Worm (Caenorhabditis elegans): ENCODE measurements around the gene fis-2.
"Not testable (repeated sequence)": the region's sequence is repeated elsewhere in the genome, so short reads cannot be mapped to it uniquely, and the experiment has no call there.

The fis-2 gene

ce11 chrX:8285169-8285796 lies at the start of gene fis-2, which contains the start of gene F13B9.2:
Gene fis-2 (minus strand): TSS chrX:8285219.
Gene F13B9.2 (plus strand): TSS chrX:8285683.
- TF ChIP-seq ztf-29 (GFP tag; IDR thresholded peaks at IDR 0.05) (no peak), tab-1 (GFP tag; IDR thresholded peaks at IDR 0.05) (no peak), flt-1 (GFP tag; IDR thresholded peaks at IDR 0.05) (no peak)

DNA sequence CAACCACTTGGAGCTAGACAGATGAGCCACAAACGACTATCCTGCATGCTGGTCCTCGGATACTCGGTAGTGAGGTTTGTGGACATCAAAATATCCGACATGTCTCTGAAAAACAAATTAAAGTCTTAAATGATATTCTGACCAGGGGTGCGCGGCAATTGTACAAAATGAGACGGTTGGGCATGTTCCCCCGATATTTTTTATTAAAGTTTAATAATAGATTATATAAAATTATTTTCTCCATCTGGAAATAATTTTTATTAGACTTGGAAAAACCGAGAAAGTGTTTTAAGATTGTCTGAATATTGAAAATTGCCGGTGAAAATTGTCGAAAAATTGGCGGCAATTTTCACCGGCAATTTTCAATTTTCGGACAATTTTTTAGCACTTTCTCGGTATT lies 42.8 kb upstream of the fis-2 start, which contains the start of gene F55E10.4:
Gene F55E10.4, minus strand, starts transcription at position 101 of the 400 bp plus-strand sequence.
- no peak for TF ChIP-seq med-1 (GFP tag; optimal IDR thresholded peaks at IDR 0.05; ENCODE audit: insufficient read depth)
- no peak for TF ChIP-seq klf-2 (GFP tag; conservative IDR thresholded peaks at IDR 0.05)
- TF ChIP-seq tab-1 (GFP tag; IDR thresholded peaks at IDR 0.05), result no peak
- TF ChIP-seq ztf-29 (GFP tag; IDR thresholded peaks at IDR 0.05), result no peak
- TF ChIP-seq ztf-23 (GFP tag; IDR thresholded peaks at IDR 0.05), result no peak
- no peak for TF ChIP-seq ref-1 (GFP tag; conservative IDR thresholded peaks at IDR 0.05)
- no peak for TF ChIP-seq T22C8.4 (GFP tag; IDR thresholded peaks at IDR 0.05)
- TF ChIP-seq cog-1 (tag; optimal IDR thresholded peaks at IDR 0.05), result no peak
- TF ChIP-seq flt-1 (GFP tag; IDR thresholded peaks at IDR 0.05), result no peak

- TF ChIP-seq T22C8.4 (GFP tag; IDR thresholded peaks at IDR 0.05) (no peak), flt-1 (GFP tag; IDR thresholded peaks at IDR 0.05) (no peak), ref-1 (GFP tag; conservative IDR thresholded peaks at IDR 0.05) (no peak), med-1 (GFP tag; optimal IDR thresholded peaks at IDR 0.05; ENCODE audit: insufficient read depth) (no peak), cog-1 (tag; optimal IDR thresholded peaks at IDR 0.05) (no peak), ztf-29 (GFP tag; IDR thresholded peaks at IDR 0.05) (no peak), klf-2 (GFP tag; conservative IDR thresholded peaks at IDR 0.05) (no peak)
Observed at ce11 chrX:8326394-8326793, 41.4 kb upstream of the fis-2 start, which contains the start of gene R09F10.8. Gene R09F10.8 (minus strand): TSS chrX:8326451.

DNA sequence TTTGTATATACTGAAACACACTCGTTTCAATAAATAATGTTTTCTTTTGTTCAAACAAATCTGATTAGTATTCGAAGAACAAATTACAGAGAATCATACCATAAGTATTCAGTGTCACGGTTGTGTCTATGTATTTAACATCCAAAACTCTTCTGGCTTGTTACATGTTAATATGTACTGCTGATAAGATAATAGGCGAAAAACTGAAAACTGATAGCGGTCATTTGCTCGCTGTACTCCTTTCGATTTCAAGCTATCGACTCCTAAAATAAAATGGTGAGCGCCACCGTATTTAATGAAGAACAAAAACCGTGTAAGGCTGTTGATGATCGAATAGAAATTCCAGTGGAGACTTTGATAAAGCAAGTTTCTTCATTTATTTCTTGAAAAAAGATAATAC lies 38.4 kb upstream of the fis-2 start, which contains the start of gene R09F10.1:
Gene R09F10.1, plus strand, starts transcription at position 222 of the 400 bp plus-strand sequence.
- TF ChIP-seq klf-2 (GFP tag; conservative IDR thresholded peaks at IDR 0.05) (no peak), tab-1 (GFP tag; IDR thresholded peaks at IDR 0.05) (no peak), ref-1 (GFP tag; conservative IDR thresholded peaks at IDR 0.05) (no peak), T22C8.4 (GFP tag; IDR thresholded peaks at IDR 0.05) (no peak), cog-1 (tag; optimal IDR thresholded peaks at IDR 0.05) (no peak), ztf-29 (GFP tag; IDR thresholded peaks at IDR 0.05) (no peak), flt-1 (GFP tag; IDR thresholded peaks at IDR 0.05) (no peak), ztf-23 (GFP tag; IDR thresholded peaks at IDR 0.05) (no peak), med-1 (GFP tag; optimal IDR thresholded peaks at IDR 0.05; ENCODE audit: insufficient read depth) (no peak)

DNA sequence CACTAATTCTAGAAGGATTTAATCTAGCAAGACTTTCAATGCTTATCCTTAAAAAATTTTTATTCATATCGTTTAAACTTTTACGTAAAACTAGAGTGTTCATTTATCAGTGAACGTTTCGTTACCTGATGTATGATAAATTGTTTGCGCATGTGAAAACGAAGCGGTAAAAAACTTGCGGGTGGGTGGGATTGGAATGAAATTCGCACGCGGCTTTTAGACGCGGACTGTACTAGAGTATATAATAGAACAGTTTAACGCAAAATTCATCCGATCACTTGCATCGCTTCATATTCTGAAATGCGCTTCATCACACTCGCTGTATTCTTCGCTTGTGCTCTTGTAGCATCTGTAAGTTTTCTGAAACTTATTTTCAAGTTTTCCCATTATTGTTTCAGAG lies 36.8 kb upstream of the fis-2 start, which contains the start of gene abu-9:
Gene abu-9, plus strand, starts transcription at position 301 of the 400 bp plus-strand sequence.
- TF ChIP-seq tab-1 (GFP tag; IDR thresholded peaks at IDR 0.05); T22C8.4 (GFP tag; IDR thresholded peaks at IDR 0.05); cog-1 (tag; optimal IDR thresholded peaks at IDR 0.05): not testable (repeated sequence)

DNA sequence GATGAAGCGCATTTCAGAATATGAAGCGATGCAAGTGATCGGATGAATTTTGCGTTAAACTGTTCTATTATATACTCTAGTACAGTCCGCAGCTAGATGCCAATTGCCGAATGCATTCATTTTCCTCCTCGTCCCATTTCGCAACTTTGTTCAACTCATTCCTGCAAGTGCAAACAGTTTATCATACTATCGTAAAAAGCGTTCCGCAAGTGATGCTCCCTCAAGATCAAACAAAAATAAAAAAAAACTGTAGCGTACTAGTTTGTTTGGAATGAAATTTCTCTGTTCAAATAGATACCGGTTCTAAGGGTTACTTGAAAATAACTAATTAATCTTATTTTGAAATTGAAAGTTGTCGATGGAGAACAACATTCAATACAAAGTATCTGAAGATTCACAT lies 35.9 kb upstream of the fis-2 start, which contains the start of gene pqn-57:
Gene pqn-57, minus strand, starts transcription at position 101 of the 400 bp plus-strand sequence.
- TF ChIP-seq klf-2 (GFP tag; conservative IDR thresholded peaks at IDR 0.05), result no peak
- TF ChIP-seq tab-1 (GFP tag; IDR thresholded peaks at IDR 0.05), result no peak
- no peak for TF ChIP-seq ref-1 (GFP tag; conservative IDR thresholded peaks at IDR 0.05)
- no peak for TF ChIP-seq T22C8.4 (GFP tag; IDR thresholded peaks at IDR 0.05)
- no peak for TF ChIP-seq ztf-23 (GFP tag; IDR thresholded peaks at IDR 0.05)
- TF ChIP-seq cog-1 (tag; optimal IDR thresholded peaks at IDR 0.05), result no peak
- TF ChIP-seq med-1 (GFP tag; optimal IDR thresholded peaks at IDR 0.05; ENCODE audit: insufficient read depth), result no peak

DNA sequence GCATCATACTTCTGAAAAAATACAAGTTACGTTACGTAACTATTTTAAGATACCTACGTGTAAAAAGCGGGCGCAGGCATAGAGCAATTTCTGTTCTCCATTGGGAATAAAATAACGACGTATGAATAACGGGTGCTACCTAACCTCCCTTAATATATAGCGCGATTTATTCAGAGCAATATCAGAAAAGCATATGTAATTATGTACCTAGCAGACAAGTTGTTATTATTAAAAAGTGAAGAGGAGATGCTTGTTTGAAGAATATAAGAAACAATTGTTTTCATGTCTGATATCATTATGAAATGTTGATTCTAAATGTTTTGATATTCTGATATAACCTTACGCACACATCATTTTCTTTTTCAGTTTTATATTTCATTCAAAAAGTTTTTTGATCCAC lies 33.9 kb upstream of the fis-2 start, which contains the start of gene srh-11:
Gene srh-11, minus strand, starts transcription at position 101 of the 400 bp plus-strand sequence.
- TF ChIP-seq ref-1 (GFP tag; conservative IDR thresholded peaks at IDR 0.05), result no peak
- TF ChIP-seq flt-1 (GFP tag; IDR thresholded peaks at IDR 0.05), result no peak
- TF ChIP-seq ztf-29 (GFP tag; IDR thresholded peaks at IDR 0.05), result no peak
- no peak for TF ChIP-seq ztf-23 (GFP tag; IDR thresholded peaks at IDR 0.05)
- no peak for TF ChIP-seq tab-1 (GFP tag; IDR thresholded peaks at IDR 0.05)
- no peak for TF ChIP-seq T22C8.4 (GFP tag; IDR thresholded peaks at IDR 0.05)
- no peak for TF ChIP-seq med-1 (GFP tag; optimal IDR thresholded peaks at IDR 0.05; ENCODE audit: insufficient read depth)
- no peak for TF ChIP-seq cog-1 (tag; optimal IDR thresholded peaks at IDR 0.05)
- no peak for TF ChIP-seq klf-2 (GFP tag; conservative IDR thresholded peaks at IDR 0.05)

ce11 chrX:8311590-8311989 lies 26.6 kb upstream of the fis-2 start:
- no peak for TF ChIP-seq ztf-29 (GFP tag; IDR thresholded peaks at IDR 0.05)
- no peak for TF ChIP-seq ref-1 (GFP tag; conservative IDR thresholded peaks at IDR 0.05)
- TF ChIP-seq med-1 (GFP tag; optimal IDR thresholded peaks at IDR 0.05; ENCODE audit: insufficient read depth), result no peak

DNA sequence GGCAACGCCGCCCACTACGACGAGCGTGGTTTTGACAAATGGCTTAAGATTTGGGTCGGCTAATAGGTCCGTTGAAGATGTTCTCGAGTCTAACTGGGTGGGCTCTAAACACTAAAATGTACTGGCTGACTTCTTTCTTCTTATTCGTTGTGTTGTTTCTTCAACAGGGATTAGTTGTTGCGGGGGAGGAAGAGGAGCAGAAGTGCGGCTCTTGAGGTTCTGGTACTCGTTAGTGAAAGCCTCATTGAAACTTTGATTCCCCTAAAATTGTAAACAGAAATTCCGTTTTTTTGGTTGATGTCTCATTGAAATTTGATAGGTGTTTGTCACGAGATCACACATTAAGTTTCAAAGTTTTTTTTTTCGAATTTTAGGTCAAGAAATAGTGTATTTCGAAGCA lies 25.7 kb upstream of the fis-2 start:
- TF ChIP-seq flt-1 (GFP tag; IDR thresholded peaks at IDR 0.05), result no peak
- TF ChIP-seq ztf-23 (GFP tag; IDR thresholded peaks at IDR 0.05), result no peak
- no peak for TF ChIP-seq klf-2 (GFP tag; conservative IDR thresholded peaks at IDR 0.05)
- TF ChIP-seq ref-1 (GFP tag; conservative IDR thresholded peaks at IDR 0.05), result no peak
- no peak for TF ChIP-seq ztf-29 (GFP tag; IDR thresholded peaks at IDR 0.05)
- TF ChIP-seq med-1 (GFP tag; optimal IDR thresholded peaks at IDR 0.05; ENCODE audit: insufficient read depth), result no peak
- no peak for TF ChIP-seq cog-1 (tag; optimal IDR thresholded peaks at IDR 0.05)
- no peak for TF ChIP-seq T22C8.4 (GFP tag; IDR thresholded peaks at IDR 0.05)
- TF ChIP-seq tab-1 (GFP tag; IDR thresholded peaks at IDR 0.05), result no peak

ce11 chrX:8308491-8308890 lies 23.5 kb upstream of the fis-2 start:
- TF ChIP-seq klf-2 (GFP tag; conservative IDR thresholded peaks at IDR 0.05), result no peak
- no peak for TF ChIP-seq T22C8.4 (GFP tag; IDR thresholded peaks at IDR 0.05)
- TF ChIP-seq tab-1 (GFP tag; IDR thresholded peaks at IDR 0.05), result no peak
- TF ChIP-seq ztf-23 (GFP tag; IDR thresholded peaks at IDR 0.05), result no peak
- TF ChIP-seq med-1 (GFP tag; optimal IDR thresholded peaks at IDR 0.05; ENCODE audit: insufficient read depth), result no peak
- TF ChIP-seq ztf-29 (GFP tag; IDR thresholded peaks at IDR 0.05), result no peak
